Worm (Caenorhabditis elegans) whole organism, L3 larva: ENCODE measurements around the gene sdz-9.

Experiments
- aly-2 ChIP-seq: fragments of 150-350 bp; optimal IDR thresholded peaks from 2 replicates; lab custom pipeline; 2014; ENCODE audit warnings: missing biosample characterization, missing genetic modification characterization
- ama-1 ChIP-seq: fragments of 150-350 bp; optimal IDR thresholded peaks from 2 replicates; lab custom pipeline; 2018
- ceh-9 ChIP-seq: sonication (generic microtip); optimal IDR thresholded peaks from 2 replicates; lab custom pipeline; 2018; ENCODE audit warnings: missing biosample characterization, missing genetic modification characterization
- daf-12 ChIP-seq: fragments of 150-350 bp; optimal IDR thresholded peaks from 2 replicates; lab custom pipeline; 2014; ENCODE audit warnings: missing biosample characterization, missing genetic modification reagents, missing genetic modification characterization
- egl-27 ChIP-seq: sonication (generic microtip); optimal IDR thresholded peaks from 4 replicates; lab custom pipeline; 2017; ENCODE audit warnings: missing biosample characterization, missing genetic modification reagents, missing genetic modification characterization
- elt-3 ChIP-seq, 3 experiments: fragments of 150-350 bp in 1 of 3; sonication (generic microtip) in 2 of 3; optimal IDR thresholded peaks; 2 replicates in 2 of 3; 4 replicates in 1 of 3; lab custom pipeline; 2014 to 2017; ENCODE audit warnings: missing biosample characterization in 3 of 3, missing genetic modification characterization in 3 of 3
- fkh-10 ChIP-seq: sonication (generic microtip); optimal IDR thresholded peaks from 2 replicates; lab custom pipeline; 2017; ENCODE audit warnings: missing biosample characterization, missing genetic modification reagents, missing genetic modification characterization
- fos-1 ChIP-seq: fragments of 150-350 bp; optimal IDR thresholded peaks from 2 replicates; lab custom pipeline; 2014; ENCODE audit warnings: missing biosample characterization, missing genetic modification characterization
- snpc-4 ChIP-seq: fragments of 150-350 bp; optimal IDR thresholded peaks from 2 replicates; lab custom pipeline; 2014; ENCODE audit warnings: missing biosample characterization, missing genetic modification characterization
- unc-62 ChIP-seq: fragments of 150-350 bp; sonication (generic microtip); optimal IDR thresholded peaks from 4 replicates; lab custom pipeline; 2014; ENCODE audit warnings: missing biosample characterization, missing genetic modification reagents, missing genetic modification characterization
- ztf-11 ChIP-seq: fragments of 150-350 bp; optimal IDR thresholded peaks from 2 replicates; lab custom pipeline; 2014; ENCODE audit warnings: missing biosample characterization, missing genetic modification characterization

DNA sequence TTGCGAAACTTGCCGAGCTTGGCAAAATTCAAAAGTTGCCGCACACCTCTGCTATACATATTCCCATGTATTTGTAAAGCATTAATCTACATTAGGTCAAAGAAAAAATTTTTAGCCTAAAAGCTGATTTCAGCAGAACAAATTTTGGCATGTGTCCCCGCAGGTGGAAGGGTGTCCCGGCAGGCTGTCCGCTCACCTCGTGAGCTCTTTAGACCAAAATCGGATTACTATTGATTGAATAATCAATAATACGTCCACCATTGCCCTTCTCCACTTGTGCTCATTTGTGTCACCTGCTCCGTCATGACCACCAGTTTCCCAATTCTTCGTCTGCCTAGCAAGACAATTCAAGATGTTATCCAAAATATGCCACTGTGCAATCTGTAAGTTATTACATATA, 15.0 kb downstream of the sdz-9 start, which contains the start of gene fbxb-107:
- TF ChIP-seq ceh-9 (tag; lab: Kevin White, UChicago) (no peak), ama-1 (lab: Kevin White, UChicago) (no peak), egl-27 (tag; lab: Kevin White, UChicago) (no peak), snpc-4 (tag; lab: Kevin White, UChicago) (no peak), fkh-10 (GFP tag; lab: Kevin White, UChicago) (no peak), daf-12 (tag; lab: Kevin White, UChicago) (no peak), ztf-11 (tag; lab: Kevin White, UChicago) (no peak), elt-3 (tag; optimal IDR thresholded peaks at IDR 0.05; lab: Kevin White, UChicago) (no peak), unc-62 (no peak), aly-2 (no peak), fos-1 (tag; lab: Kevin White, UChicago) (no peak)
